Fruit fly (Drosophila melanogaster): ENCODE results near the gene CG11068.

Gene CG11068

dm6 chrX:13993144-13993700 is 38.2 kb downstream of the CG11068 start (continued):
- TF ChIP-seq lz (GFP tag; optimal IDR thresholded peaks at IDR 0.05) (no peak), svp (GFP tag) (peak; percentile 39), Eip75B (GFP tag; optimal IDR thresholded peaks at IDR 0.05) (peak; percentile 47), CG6808 (GFP tag; optimal IDR thresholded peaks at IDR 0.05) (peak; percentile 87), ss (GFP tag; optimal IDR thresholded peaks at IDR 0.05) (peak; percentile 94), CG7368 (GFP tag; optimal IDR thresholded peaks at IDR 0.05) (peak; percentile 69), dac (GFP tag; optimal IDR thresholded peaks at IDR 0.05) (peak; percentile 18), CG11294 (GFP tag; IDR thresholded peaks at IDR 0.05) (no peak; the same call in 1 of the 2 replicates), Lpt (GFP tag; optimal IDR thresholded peaks at IDR 0.05) (peak; percentile 57), OdsH (GFP tag; optimal IDR thresholded peaks at IDR 0.05) (no peak), CG6792 (GFP tag; optimal IDR thresholded peaks at IDR 0.05) (peak; percentile 1), acj6 (GFP tag; optimal IDR thresholded peaks at IDR 0.05) (no peak), Hr38 (GFP tag; optimal IDR thresholded peaks at IDR 0.05) (no peak), eg (GFP tag; IDR thresholded peaks at IDR 0.05) (peak; percentile 90), CG34406 (GFP tag; optimal IDR thresholded peaks at IDR 0.05) (peak; percentile 32), CG8119 (GFP tag; IDR thresholded peaks at IDR 0.05) (peak; percentile 80)

- no peak for TF ChIP-seq Ets21C (GFP tag; optimal IDR thresholded peaks at IDR 0.05)
- peak; percentile 78 for TF ChIP-seq Lpt (GFP tag; optimal IDR thresholded peaks at IDR 0.05)
- peak; percentile 23 for TF ChIP-seq Eip75B (GFP tag; optimal IDR thresholded peaks at IDR 0.05)
- peak; percentile 20 for TF ChIP-seq CG8632 (GFP tag; optimal IDR thresholded peaks at IDR 0.05)
- TF ChIP-seq CG3032 (tag; optimal IDR thresholded peaks at IDR 0.05) = peak; percentile 41
- TF ChIP-seq CG7368 (GFP tag; optimal IDR thresholded peaks at IDR 0.05) = peak; percentile 57
- TF ChIP-seq acj6 (GFP tag; optimal IDR thresholded peaks at IDR 0.05) = no peak
- TF ChIP-seq Smox (GFP tag; optimal IDR thresholded peaks at IDR 0.05) = no peak
- peak; percentile 11 for TF ChIP-seq topi (GFP tag; optimal IDR thresholded peaks at IDR 0.05)
- TF ChIP-seq CG6854 (GFP tag; optimal IDR thresholded peaks at IDR 0.05) = peak; percentile 22
- TF ChIP-seq CG8319 (GFP tag; optimal IDR thresholded peaks at IDR 0.05) = peak; percentile 10
- TF ChIP-seq spab (GFP tag; optimal IDR thresholded peaks at IDR 0.05) = peak; percentile 55
- peak; percentile 0 for TF ChIP-seq dac (GFP tag; optimal IDR thresholded peaks at IDR 0.05)
- peak; percentile 63 for TF ChIP-seq Ets96B (tag; optimal IDR thresholded peaks at IDR 0.05)
- TF ChIP-seq CG11294 (GFP tag; IDR thresholded peaks at IDR 0.05) = no peak
- TF ChIP-seq CG16779 (tag; optimal IDR thresholded peaks at IDR 0.05) = peak; percentile 58
- no peak for TF ChIP-seq Eip93F (GFP tag; optimal IDR thresholded peaks at IDR 0.05)
- peak; percentile 47 for TF ChIP-seq fd59A (GFP tag; optimal IDR thresholded peaks at IDR 0.05)
- peak; percentile 29 to 79 for TF ChIP-seq salr (GFP tag; optimal IDR thresholded peaks at IDR 0.05)
- TF ChIP-seq CG6792 (GFP tag; optimal IDR thresholded peaks at IDR 0.05) = peak; percentile 42
- peak; percentile 65 for TF ChIP-seq CG34406 (GFP tag; optimal IDR thresholded peaks at IDR 0.05)
- no peak for TF ChIP-seq Hr4 (GFP tag; optimal IDR thresholded peaks at IDR 0.05)
- TF ChIP-seq svp (GFP tag) = peak; percentile 58
- TF ChIP-seq lz (GFP tag; optimal IDR thresholded peaks at IDR 0.05) = no peak
- TF ChIP-seq CG6163 (GFP tag; IDR thresholded peaks at IDR 0.05) = peak; percentile 84
- TF ChIP-seq Sox15 (GFP tag; optimal IDR thresholded peaks at IDR 0.05) = no peak
- no peak for TF ChIP-seq esn (GFP tag; optimal IDR thresholded peaks at IDR 0.05)
- no peak for TF ChIP-seq CG4318 (GFP tag; optimal IDR thresholded peaks at IDR 0.05)
- peak; percentile 30 for TF ChIP-seq OdsH (GFP tag; optimal IDR thresholded peaks at IDR 0.05)
- peak; percentile 84 for TF ChIP-seq Eip78C (GFP tag)
- TF ChIP-seq CG10669 (GFP tag; optimal IDR thresholded peaks at IDR 0.05) = peak; percentile 73
- TF ChIP-seq CG11762 (GFP tag; optimal IDR thresholded peaks at IDR 0.05; ENCODE audit: insufficient read depth) = peak; percentile 53
- peak; percentile 72 for TF ChIP-seq CG1621 (tag; optimal IDR thresholded peaks at IDR 0.05)
- TF ChIP-seq CG31627 (GFP tag; optimal IDR thresholded peaks at IDR 0.05) = no peak
- peak; percentile 87 to 92 for TF ChIP-seq ss (GFP tag; optimal IDR thresholded peaks at IDR 0.05)
- TF ChIP-seq cyc (GFP tag; optimal IDR thresholded peaks at IDR 0.05) = no peak
- peak; percentile 11 for TF ChIP-seq Sox102F (GFP tag; optimal IDR thresholded peaks at IDR 0.05)
- TF ChIP-seq Blimp-1 (GFP tag; optimal IDR thresholded peaks at IDR 0.05) = peak; percentile 25
- TF ChIP-seq CG32006 (GFP tag; optimal IDR thresholded peaks at IDR 0.05) = peak; percentile 41
- peak; percentile 61 for TF ChIP-seq fd85E (GFP tag; optimal IDR thresholded peaks at IDR 0.05)
- peak; percentile 76 for TF ChIP-seq CG6276 (GFP tag; optimal IDR thresholded peaks at IDR 0.05)
- peak; percentile 71; the same call in 2 of the 3 replicates for TF ChIP-seq eg (GFP tag; IDR thresholded peaks at IDR 0.05)
- peak; percentile 32 for TF ChIP-seq CG10631 (GFP tag; optimal IDR thresholded peaks at IDR 0.05)
Measured at dm6 chrX:13994783-13995341, 39.8 kb downstream of the CG11068 start.
